Worm (Caenorhabditis elegans): Measurements from ENCODE around the gene C28H8.7.

The C28H8.7 gene

DNA sequence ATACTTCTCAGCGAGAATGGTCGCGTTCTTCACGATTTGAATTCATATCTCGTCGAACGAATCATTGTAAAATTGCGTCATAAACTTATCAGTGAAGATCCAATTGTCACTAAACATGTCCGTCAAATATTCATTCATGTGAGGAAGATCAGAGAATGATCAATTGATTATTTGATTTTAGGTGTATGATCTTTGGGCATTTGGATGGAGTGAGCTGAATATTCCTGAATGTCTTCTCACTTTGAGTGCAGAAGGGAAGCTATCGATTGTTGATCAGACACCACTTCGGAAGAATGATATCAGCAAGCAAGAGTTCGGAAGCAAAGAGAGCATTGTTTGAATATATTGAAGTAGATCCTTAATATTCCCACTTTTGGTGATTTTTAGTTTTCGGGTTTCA is 12.5 kb downstream of the C28H8.7 start (continued):
- TF ChIP-seq fos-1 (tag; optimal IDR thresholded peaks at IDR 0.05) (no peak), nhr-71 (tag; optimal IDR thresholded peaks at IDR 0.05) (peak; percentile 83), lir-3 (tag; optimal IDR thresholded peaks at IDR 0.05; ENCODE audit: poor library complexity) (no peak), snpc-4 (tag; optimal IDR thresholded peaks at IDR 0.05) (no peak), snu-23 (GFP tag; optimal IDR thresholded peaks at IDR 0.05) (peak; percentile 75), lin-35 (GFP tag; optimal IDR thresholded peaks at IDR 0.05) (peak in 1 of 2 experiments; percentile 72), C04F5.9 (tag; optimal IDR thresholded peaks at IDR 0.05) (no peak), tbx-2 (tag; optimal IDR thresholded peaks at IDR 0.05) (no peak), xbp-1 (tag; optimal IDR thresholded peaks at IDR 0.05) (peak; percentile 16), nhr-47 (tag; optimal IDR thresholded peaks at IDR 0.05) (peak; percentile 47), ets-5 (GFP tag; IDR thresholded peaks at IDR 0.05) (no peak), elt-2 (tag; optimal IDR thresholded peaks at IDR 0.05) (peak; percentile 13), aha-1 (tag; optimal IDR thresholded peaks at IDR 0.05) (no peak), hlh-4 (tag; optimal IDR thresholded peaks at IDR 0.05) (no peak), mep-1 (tag; optimal IDR thresholded peaks at IDR 0.05) (no peak), mdl-1 (tag; optimal IDR thresholded peaks at IDR 0.05) (no peak), fkh-4 (tag; optimal IDR thresholded peaks at IDR 0.05; ENCODE audit: borderline replicate concordance) (no peak), nhr-19 (GFP tag; conservative IDR thresholded peaks at IDR 0.05) (peak; percentile 58), lin-13 (GFP tag; optimal IDR thresholded peaks at IDR 0.05) (peak; percentile 46), lin-39 (tag; optimal IDR thresholded peaks at IDR 0.05) (no peak), isw-1 (GFP tag; IDR thresholded peaks at IDR 0.05) (no peak), C34B4.2 (tag; optimal IDR thresholded peaks at IDR 0.05) (no peak), aly-2 (tag; optimal IDR thresholded peaks at IDR 0.05) (peak; percentile 65), sox-4 (tag; optimal IDR thresholded peaks at IDR 0.05) (no peak), grh-1 (GFP tag; IDR thresholded peaks at IDR 0.05) (peak; percentile 22; the same call in 1 of the 2 replicates)

- no peak for TF ChIP-seq snpc-4 (tag; optimal IDR thresholded peaks at IDR 0.05)
- TF ChIP-seq nhr-71 (tag; optimal IDR thresholded peaks at IDR 0.05): peak; percentile 23
- peak; percentile 98 for TF ChIP-seq dsc-1 (tag; optimal IDR thresholded peaks at IDR 0.05)
- TF ChIP-seq fkh-10 (GFP tag; optimal IDR thresholded peaks at IDR 0.05): no peak
- peak; percentile 42 for TF ChIP-seq rnt-1 (tag; optimal IDR thresholded peaks at IDR 0.05)
- peak; percentile 90 for TF ChIP-seq fkh-4 (tag; optimal IDR thresholded peaks at IDR 0.05; ENCODE audit: borderline replicate concordance)
- TF ChIP-seq lin-14 (GFP tag; optimal IDR thresholded peaks at IDR 0.05): peak; percentile 31
- no peak for TF ChIP-seq swsn-7 (tag; optimal IDR thresholded peaks at IDR 0.05)
Observed at ce11 chrIII:5872288-5872687, 14.5 kb downstream of the C28H8.7 start.

- TF ChIP-seq rnt-1 (tag; optimal IDR thresholded peaks at IDR 0.05) (peak; percentile 99), fkh-4 (tag; optimal IDR thresholded peaks at IDR 0.05; ENCODE audit: borderline replicate concordance) (peak; percentile 81), unc-30 (tag; optimal IDR thresholded peaks at IDR 0.05) (no peak), unc-86 (tag; optimal IDR thresholded peaks at IDR 0.05) (peak; percentile 79), ces-1 (GFP tag; optimal IDR thresholded peaks at IDR 0.05) (no peak), ceh-82 (tag; optimal IDR thresholded peaks at IDR 0.05) (peak; percentile 69 to 82 (median 79)), hlh-4 (tag; optimal IDR thresholded peaks at IDR 0.05) (peak; percentile 50), tlp-1 (tag; optimal IDR thresholded peaks at IDR 0.05) (no peak), nhr-71 (tag; optimal IDR thresholded peaks at IDR 0.05) (peak; percentile 92), zag-1 (tag; optimal IDR thresholded peaks at IDR 0.05) (no peak), lin-14 (GFP tag; optimal IDR thresholded peaks at IDR 0.05) (peak; percentile 85), C16A3.4 (tag; optimal IDR thresholded peaks at IDR 0.05) (peak; percentile 81), nhr-85 (tag) (peak; percentile 96), swsn-7 (tag; optimal IDR thresholded peaks at IDR 0.05) (peak; percentile 89), lir-3 (tag; optimal IDR thresholded peaks at IDR 0.05; ENCODE audit: poor library complexity) (peak; percentile 96), unc-62 (GFP tag; optimal IDR thresholded peaks at IDR 0.05) (no peak), xbp-1 (tag; optimal IDR thresholded peaks at IDR 0.05) (peak; percentile 89), nhr-19 (GFP tag; conservative IDR thresholded peaks at IDR 0.05) (peak; percentile 89), ceh-8 (GFP tag; optimal IDR thresholded peaks at IDR 0.05) (peak; percentile 84), jun-1 (tag; optimal IDR thresholded peaks at IDR 0.05) (peak; percentile 72), ama-1 (optimal IDR thresholded peaks at IDR 0.05) (no peak), elt-2 (tag; optimal IDR thresholded peaks at IDR 0.05) (peak; percentile 52), nhr-84 (tag; optimal IDR thresholded peaks at IDR 0.05) (no peak), aly-2 (tag; optimal IDR thresholded peaks at IDR 0.05) (peak; percentile 51), ceh-63 (GFP tag; optimal IDR thresholded peaks at IDR 0.05) (no peak), lin-35 (GFP tag; optimal IDR thresholded peaks at IDR 0.05) (peak; percentile 97 to 98), mdl-1 (tag; optimal IDR thresholded peaks at IDR 0.05) (peak in 1 of 2 experiments; percentile 57), F16B12.6 (tag; optimal IDR thresholded peaks at IDR 0.05) (peak; percentile 48), hpl-2 (GFP tag; optimal IDR thresholded peaks at IDR 0.05) (no peak), nhr-47 (tag; optimal IDR thresholded peaks at IDR 0.05) (peak; percentile 93), sptf-1 (tag; optimal IDR thresholded peaks at IDR 0.05) (no peak), nhr-76 (tag; optimal IDR thresholded peaks at IDR 0.05) (no peak), skn-1 (tag; optimal IDR thresholded peaks at IDR 0.05) (peak; percentile 70)
Observed at ce11 chrIII:5871760-5872159, 15.0 kb downstream of the C28H8.7 start, which contains the start of the genes F01F1.11 and F01F1.3. TSS of gene F01F1.11 (minus strand) at chrIII:5871877. TSS of gene F01F1.3 (plus strand) at chrIII:5871938.
